Worm (Caenorhabditis elegans) whole organism, mixed stage, embryonic: ENCODE measurements around the gene srw-99.
"Not testable (repeated sequence)": the region's sequence is repeated elsewhere in the genome, so short reads cannot be mapped to it uniquely, and the experiment has no call there.

Source experiments
- M03D4.4 ChIP-seq: sonication (generic microtip); optimal IDR thresholded peaks from 2 replicates; lab custom pipeline; 2017; ENCODE audit warnings: mild to moderate bottlenecking, missing genetic modification characterization, missing compliant biosample characterization
- bed-3 ChIP-seq: fragments of 200-800 bp; sonication (Bioruptor generic); optimal IDR thresholded peaks from 3 replicates; lab custom pipeline; 2018; ENCODE audit warnings: mild to moderate bottlenecking, missing genetic modification characterization, moderate library complexity, missing compliant biosample characterization
- blmp-1 ChIP-seq: fragments of 150-350 bp; optimal IDR thresholded peaks from 2 replicates; lab custom pipeline; 2014; ENCODE audit warnings: missing biosample characterization, missing genetic modification characterization
- ceh-39 ChIP-seq: fragments of 150-350 bp; optimal IDR thresholded peaks from 2 replicates; lab custom pipeline; 2014; ENCODE audit warnings: missing biosample characterization, missing genetic modification characterization
- ceh-43 ChIP-seq: fragments of 200-800 bp; sonication (Bioruptor generic); optimal IDR thresholded peaks from 2 replicates; lab custom pipeline; 2018; ENCODE audit warnings: mild to moderate bottlenecking, missing genetic modification characterization, moderate library complexity, missing compliant biosample characterization
- ces-1 ChIP-seq: fragments of 150-350 bp; optimal IDR thresholded peaks from 2 replicates; lab custom pipeline; 2014; ENCODE audit warnings: missing biosample characterization, missing genetic modification reagents, missing genetic modification characterization
- drap-1 ChIP-seq: fragments of 200-800 bp; sonication (Bioruptor generic); optimal IDR thresholded peaks from 3 replicates; lab custom pipeline; 2018; ENCODE audit warnings: mild to moderate bottlenecking, missing genetic modification characterization, missing compliant biosample characterization
- elt-3 ChIP-seq: fragments of 150-350 bp; optimal IDR thresholded peaks from 2 replicates; lab custom pipeline; 2014; ENCODE audit warnings: missing biosample characterization, missing genetic modification characterization
- flh-1 ChIP-seq: fragments of 200-800 bp; sonication (Bioruptor generic); optimal IDR thresholded peaks from 2 replicates; lab custom pipeline; 2018; ENCODE audit warnings: mild to moderate bottlenecking, missing genetic modification characterization, moderate library complexity, missing compliant biosample characterization
- hlh-1 ChIP-seq: fragments of 150-350 bp; optimal IDR thresholded peaks from 2 replicates; lab custom pipeline; 2014; ENCODE audit warnings: missing biosample characterization, missing genetic modification reagents, missing genetic modification characterization
- lin-32 ChIP-seq: fragments of 200-800 bp; sonication (Bioruptor generic); optimal IDR thresholded peaks from 2 replicates; lab custom pipeline; 2018; ENCODE audit warnings: mild to moderate bottlenecking, missing genetic modification characterization, missing compliant biosample characterization
- mab-5 ChIP-seq: fragments of 150-350 bp; optimal IDR thresholded peaks from 2 replicates; lab custom pipeline; 2014; ENCODE audit warnings: missing biosample characterization, missing genetic modification characterization
- nhr-12 ChIP-seq: fragments of 150-350 bp; optimal IDR thresholded peaks from 2 replicates; lab custom pipeline; 2014; ENCODE audit warnings: missing biosample characterization, missing genetic modification characterization
- nhr-2 ChIP-seq: fragments of 150-350 bp; optimal IDR thresholded peaks from 2 replicates; lab custom pipeline; 2014; ENCODE audit warnings: missing biosample characterization, missing genetic modification characterization
- nhr-237 ChIP-seq: fragments of 150-350 bp; optimal IDR thresholded peaks from 2 replicates; lab custom pipeline; 2014; ENCODE audit warnings: missing biosample characterization, missing genetic modification characterization
- nhr-28 ChIP-seq: fragments of 150-350 bp; optimal IDR thresholded peaks from 2 replicates; lab custom pipeline; 2014; ENCODE audit warnings: missing biosample characterization, missing genetic modification characterization
- nhr-76 ChIP-seq: sonication (generic microtip); optimal IDR thresholded peaks from 2 replicates; lab custom pipeline; 2017; ENCODE audit warnings: missing biosample characterization, missing genetic modification characterization
- pha-4 ChIP-seq: fragments of 150-350 bp; optimal IDR thresholded peaks from 2 replicates; lab custom pipeline; 2018; ENCODE audit warnings: missing biosample characterization, missing genetic modification reagents, missing genetic modification characterization
- sem-2 ChIP-seq: fragments of 200-800 bp; sonication (Bioruptor generic); optimal IDR thresholded peaks from 2 replicates; lab custom pipeline; 2018; ENCODE audit warnings: mild to moderate bottlenecking, missing genetic modification characterization, missing compliant biosample characterization
- snpc-4 ChIP-seq: fragments of 150-350 bp; optimal IDR thresholded peaks from 2 replicates; lab custom pipeline; 2014; ENCODE audit warnings: missing biosample characterization, missing genetic modification characterization
- sptf-1 ChIP-seq: sonication (generic microtip); optimal IDR thresholded peaks from 2 replicates; lab custom pipeline; 2017; ENCODE audit warnings: mild to moderate bottlenecking, missing genetic modification characterization, moderate library complexity, missing compliant biosample characterization
- tbx-8 ChIP-seq: fragments of 200-800 bp; sonication (Bioruptor generic); optimal IDR thresholded peaks from 2 replicates; lab custom pipeline; 2018; ENCODE audit warnings: mild to moderate bottlenecking, missing genetic modification characterization, moderate library complexity, missing compliant biosample characterization
- unc-120 ChIP-seq: sonication (generic microtip); optimal IDR thresholded peaks from 2 replicates; lab custom pipeline; 2017; ENCODE audit warnings: missing genetic modification characterization, missing compliant biosample characterization; ENCODE audit not compliant: poor library complexity, severe bottlenecking
- unc-62 ChIP-seq: fragments of 150-350 bp; optimal IDR thresholded peaks from 2 replicates; lab custom pipeline; 2014; ENCODE audit warnings: missing biosample characterization, missing genetic modification reagents, missing genetic modification characterization
- zip-8 ChIP-seq: fragments of 150-350 bp; optimal IDR thresholded peaks from 2 replicates; lab custom pipeline; 2014; ENCODE audit warnings: missing biosample characterization, missing genetic modification characterization

srw-99 gene

DNA sequence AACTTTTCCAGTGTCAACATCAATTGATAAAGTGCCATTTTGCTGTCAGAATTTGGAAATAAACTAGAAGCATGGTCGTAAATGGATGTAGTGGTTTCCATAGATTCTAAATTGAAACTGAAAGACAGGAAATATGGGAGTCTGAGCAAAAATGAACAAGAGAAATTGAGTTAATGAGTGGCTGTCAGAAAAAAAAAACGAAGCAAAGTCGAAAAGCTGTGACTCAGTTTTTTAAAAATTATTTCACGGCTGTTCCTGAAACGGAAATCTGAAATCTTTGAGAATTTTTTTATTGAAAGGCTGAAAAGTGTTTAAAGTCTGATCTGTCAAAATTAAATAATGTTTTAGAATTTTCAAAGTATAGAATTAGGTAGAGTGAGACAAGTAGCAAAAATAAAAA is 30.3 kb upstream of the srw-99 start, which contains the start of gene srw-98:
Gene srw-98, minus strand, starts transcription at position 101 of the 400 bp plus-strand sequence.
- no peak for TF ChIP-seq blmp-1 (tag; lab: Kevin White, UChicago)
- no peak for TF ChIP-seq ces-1 (GFP tag; lab: Kevin White, UChicago)
- no peak for TF ChIP-seq pha-4 (tag; lab: Kevin White, UChicago)
- TF ChIP-seq nhr-28 (tag; lab: Kevin White, UChicago), result no peak

ce11 chrV:1680770-1681169 is 27.8 kb upstream of the srw-99 start, which contains the start of gene srw-91:
Gene srw-91, minus strand, starts transcription at chrV:1680870.
- no peak for TF ChIP-seq sptf-1 (tag; lab: Kevin White, UChicago)
- TF ChIP-seq hlh-1, result no peak
- no peak for TF ChIP-seq flh-1 (GFP tag; lab: Kevin White, UChicago)
- TF ChIP-seq ceh-39 (tag; lab: Kevin White, UChicago), result no peak
- TF ChIP-seq nhr-76, result no peak
- TF ChIP-seq nhr-28 (tag; lab: Kevin White, UChicago), result no peak
- no peak for TF ChIP-seq tbx-8
- TF ChIP-seq blmp-1 (tag; lab: Kevin White, UChicago), result no peak
- TF ChIP-seq nhr-2, result no peak
- TF ChIP-seq nhr-12, result no peak
- no peak for TF ChIP-seq unc-62 (GFP tag; lab: Kevin White, UChicago)
- no peak for TF ChIP-seq pha-4 (tag; lab: Kevin White, UChicago)
- no peak for TF ChIP-seq ceh-43 (GFP tag; lab: Kevin White, UChicago)
- no peak for TF ChIP-seq lin-32 (GFP tag; lab: Kevin White, UChicago)
- no peak for TF ChIP-seq unc-120 (tag; lab: Kevin White, UChicago)
- no peak for TF ChIP-seq elt-3
- no peak for TF ChIP-seq nhr-237 (tag; lab: Kevin White, UChicago)
- TF ChIP-seq mab-5 (tag; lab: Kevin White, UChicago), result no peak

DNA sequence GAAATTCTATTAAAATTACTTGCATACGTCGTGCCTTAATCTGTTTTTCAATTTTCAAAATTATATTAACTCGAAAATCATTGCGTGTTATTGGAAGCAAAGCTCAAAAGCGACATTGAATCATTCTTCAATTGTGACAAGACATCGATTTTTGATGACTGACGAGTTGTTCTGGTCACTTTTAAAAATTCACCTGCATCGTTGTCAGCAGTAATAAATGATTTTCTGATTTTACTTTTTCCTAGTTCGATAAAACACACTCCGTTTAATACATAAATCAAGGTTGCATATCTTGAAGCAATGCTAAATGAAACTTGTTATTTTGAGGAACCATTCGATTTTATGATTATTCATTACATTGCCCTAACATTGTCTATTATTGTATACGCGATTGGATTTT is 26.3 kb upstream of the srw-99 start, which contains the start of gene srh-3:
Gene srh-3, plus strand, starts transcription at position 301 of the 400 bp plus-strand sequence.
- no peak for TF ChIP-seq nhr-76
- no peak for TF ChIP-seq nhr-237 (tag; lab: Kevin White, UChicago)
- no peak for TF ChIP-seq ces-1 (GFP tag; lab: Kevin White, UChicago)
- TF ChIP-seq unc-62 (GFP tag; lab: Kevin White, UChicago), result no peak
- TF ChIP-seq sem-2 (GFP tag; lab: Kevin White, UChicago), result no peak
- no peak for TF ChIP-seq zip-8 (tag; lab: Kevin White, UChicago)
- no peak for TF ChIP-seq bed-3
- no peak for TF ChIP-seq nhr-2
- no peak for TF ChIP-seq tbx-8
- no peak for TF ChIP-seq hlh-1
- no peak for TF ChIP-seq lin-32 (GFP tag; lab: Kevin White, UChicago)
- no peak for TF ChIP-seq nhr-12

DNA sequence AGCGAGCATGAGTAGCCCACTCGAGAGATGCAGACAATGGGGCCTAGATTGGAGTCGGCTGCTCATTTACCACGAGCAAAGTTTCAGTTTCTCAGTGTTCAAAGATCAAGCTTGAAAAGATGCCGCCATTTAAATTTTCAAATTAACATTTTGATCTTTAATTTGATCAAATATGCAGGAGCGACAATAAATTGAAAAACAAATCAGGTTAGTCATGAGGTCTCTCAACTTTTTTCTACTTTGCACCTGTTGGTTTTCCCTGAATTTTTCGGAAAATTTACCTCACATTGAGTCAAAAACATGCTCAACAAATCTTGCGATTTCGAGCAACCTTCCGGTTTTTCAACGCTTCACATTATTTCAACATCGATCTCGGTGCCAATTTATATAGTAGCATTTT is 23.2 kb upstream of the srw-99 start, which contains the start of gene srh-5:
Gene srh-5, plus strand, starts transcription at position 301 of the 400 bp plus-strand sequence.
- TF ChIP-seq hlh-1, result no peak
- TF ChIP-seq nhr-237 (tag; lab: Kevin White, UChicago), result no peak
- TF ChIP-seq M03D4.4 (tag; lab: Kevin White, UChicago), result no peak

ce11 chrV:1692494-1692893 is 16.0 kb upstream of the srw-99 start, which contains the start of gene Y46H3C.5:
Gene Y46H3C.5, minus strand, starts transcription at chrV:1692495.
- not testable (repeated sequence) for TF ChIP-seq sem-2 (GFP tag; lab: Kevin White, UChicago); snpc-4 (tag; lab: Kevin White, UChicago); pha-4 (tag; lab: Kevin White, UChicago)

ce11 chrV:1693876-1694275 is 14.7 kb upstream of the srw-99 start, which contains the start of gene Y46H3C.7:
Gene Y46H3C.7, minus strand, starts transcription at chrV:1694022.
- not testable (repeated sequence) for TF ChIP-seq drap-1 (GFP tag; lab: Kevin White, UChicago); hlh-1; blmp-1 (tag; lab: Kevin White, UChicago)

DNA sequence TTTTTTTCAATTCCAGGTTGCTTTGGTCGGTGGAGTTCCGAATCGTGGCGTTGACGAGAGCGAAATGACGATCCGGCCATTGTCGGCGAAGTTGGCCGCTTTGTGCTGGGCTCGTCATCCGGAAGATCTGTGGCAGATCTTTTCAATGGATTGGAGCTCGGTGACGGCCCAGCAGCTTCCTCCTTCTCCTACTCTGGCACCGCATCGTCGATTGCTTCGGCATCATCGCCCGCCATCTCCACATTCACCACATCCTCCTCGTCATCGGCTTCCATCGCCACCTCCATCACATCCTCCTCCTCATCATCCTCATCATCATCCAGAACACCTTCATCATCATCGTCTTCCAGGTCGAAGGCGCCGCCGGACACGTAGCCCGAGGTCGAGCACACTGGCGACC is 10.1 kb upstream of the srw-99 start:
- no peak for TF ChIP-seq lin-32 (GFP tag; lab: Kevin White, UChicago)
- TF ChIP-seq nhr-76, result no peak
- TF ChIP-seq unc-62 (GFP tag; lab: Kevin White, UChicago), result no peak
- TF ChIP-seq hlh-1, result no peak
- TF ChIP-seq pha-4 (tag; lab: Kevin White, UChicago), result no peak
- no peak for TF ChIP-seq M03D4.4 (tag; lab: Kevin White, UChicago)
- TF ChIP-seq, all 35 proteins: peak for 0
